Fruit fly (Drosophila melanogaster): ENCODE data around the gene Dr.

DNA sequence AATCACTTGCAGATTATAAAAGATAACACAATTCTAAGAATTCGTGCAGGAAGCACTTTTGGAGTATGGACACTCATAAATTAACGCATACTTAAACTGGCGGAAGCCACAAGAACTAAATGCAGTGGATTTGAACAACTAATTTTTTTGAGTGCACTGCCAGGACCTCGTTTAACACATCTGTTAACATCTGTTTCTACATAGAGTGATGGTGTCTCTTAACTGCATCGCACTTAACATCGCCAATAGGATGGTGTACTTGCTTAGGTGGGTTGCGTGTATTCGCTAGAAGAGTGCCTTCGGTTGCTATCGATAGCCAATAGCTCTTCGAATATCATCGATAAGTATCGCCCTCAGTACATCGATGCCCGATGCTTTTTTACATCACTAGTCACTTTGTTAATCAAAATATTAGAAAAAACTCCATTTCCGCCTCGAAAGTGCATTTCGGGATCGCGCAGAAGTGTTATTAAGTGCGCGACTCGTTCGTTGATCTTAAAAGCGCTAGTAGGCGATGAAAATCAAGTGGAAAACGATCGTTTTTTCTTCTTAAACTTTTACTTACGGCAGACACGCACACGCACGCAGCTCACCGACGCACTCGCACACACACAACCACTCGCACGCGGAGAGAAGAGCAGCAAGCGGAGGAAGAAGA lies 35.4 kb downstream of the Dr start, which contains the start of gene alph:
- TF ChIP-seq Hr96 (GFP tag; optimal IDR thresholded peaks at IDR 0.05) (peak; percentile 13), cic (GFP tag; optimal IDR thresholded peaks at IDR 0.05) (no peak)

All from whole organism, adult.